Worm (Caenorhabditis elegans): ENCODE results near the gene F53B1.9.

Gene F53B1.9

DNA sequence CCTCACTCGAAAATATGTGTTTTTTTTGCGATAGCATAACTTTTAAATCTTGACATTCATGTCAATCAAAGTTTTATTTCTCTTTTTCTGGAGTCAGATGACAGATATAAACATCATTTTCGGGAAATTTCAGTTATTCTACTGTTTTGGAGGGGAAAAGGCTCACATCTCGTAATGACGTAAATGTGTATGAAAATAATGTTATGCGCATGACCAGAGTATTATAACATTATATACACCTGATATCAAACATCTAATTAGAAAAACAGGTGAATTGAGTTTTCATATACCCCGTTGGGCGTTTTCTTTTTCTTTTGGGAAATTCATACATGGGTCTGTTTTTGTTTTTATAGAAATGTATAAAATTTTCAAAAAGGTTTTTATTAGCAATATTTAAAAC lies 12.6 kb upstream of the F53B1.9 start:
- no peak for TF ChIP-seq hlh-13 (GFP tag; optimal IDR thresholded peaks at IDR 0.05)
- TF ChIP-seq pqm-1 (tag; optimal IDR thresholded peaks at IDR 0.05): no peak
- TF ChIP-seq nhr-11 (tag; optimal IDR thresholded peaks at IDR 0.05): no peak
- no peak for TF ChIP-seq ceh-48 (tag; optimal IDR thresholded peaks at IDR 0.05)
- no peak for TF ChIP-seq ceh-14 (tag; optimal IDR thresholded peaks at IDR 0.05)
- no peak for TF ChIP-seq pax-1 (tag; optimal IDR thresholded peaks at IDR 0.05)
- no peak for TF ChIP-seq ceh-31 (tag; optimal IDR thresholded peaks at IDR 0.05)
- TF ChIP-seq ceh-30 (tag; optimal IDR thresholded peaks at IDR 0.05): no peak
- no peak for TF ChIP-seq unc-55 (GFP tag; optimal IDR thresholded peaks at IDR 0.05)
- no peak for TF ChIP-seq nfya-1 (tag; optimal IDR thresholded peaks at IDR 0.05)
- TF ChIP-seq pag-3 (tag; optimal IDR thresholded peaks at IDR 0.05; ENCODE audit: borderline replicate concordance): no peak
- no peak for TF ChIP-seq syd-9 (tag; optimal IDR thresholded peaks at IDR 0.05)
- TF ChIP-seq ceh-34 (tag; optimal IDR thresholded peaks at IDR 0.05): no peak
- TF ChIP-seq ceh-2 (tag; optimal IDR thresholded peaks at IDR 0.05): no peak
- no peak for TF ChIP-seq ref-2 (tag; optimal IDR thresholded peaks at IDR 0.05)
- no peak for TF ChIP-seq C38D4.7 (GFP tag; optimal IDR thresholded peaks at IDR 0.05)

DNA sequence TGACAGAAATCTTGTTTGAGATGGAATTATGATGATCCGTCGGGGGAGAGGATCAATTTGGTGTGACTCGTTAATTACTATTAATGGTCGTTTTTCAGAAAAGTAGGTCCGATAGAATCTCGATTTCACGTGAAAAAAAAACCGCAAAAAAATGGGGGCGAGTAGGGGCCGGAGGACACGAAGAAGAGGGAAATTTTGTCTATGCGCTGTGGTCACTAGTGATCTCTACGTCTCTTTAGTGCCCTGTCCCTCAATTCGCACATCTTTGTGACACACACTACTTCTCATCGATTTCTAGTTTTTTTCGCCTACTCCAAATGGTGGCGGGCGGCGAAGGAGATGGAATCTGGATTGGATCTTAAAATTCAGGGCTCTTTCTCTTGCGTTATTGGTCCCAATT lies 9.0 kb upstream of the F53B1.9 start:
- TF ChIP-seq nhr-232 (tag; optimal IDR thresholded peaks at IDR 0.05) (no peak), ceh-31 (tag; optimal IDR thresholded peaks at IDR 0.05) (peak; percentile 31), rnt-1 (tag; optimal IDR thresholded peaks at IDR 0.05) (no peak), ceh-19 (GFP tag; optimal IDR thresholded peaks at IDR 0.05) (peak; percentile 6), ceh-48 (tag; optimal IDR thresholded peaks at IDR 0.05) (peak; percentile 58), unc-55 (GFP tag; optimal IDR thresholded peaks at IDR 0.05) (no peak), unc-42 (tag; optimal IDR thresholded peaks at IDR 0.05) (peak; percentile 1), nfya-1 (tag; optimal IDR thresholded peaks at IDR 0.05) (peak; percentile 3)

DNA sequence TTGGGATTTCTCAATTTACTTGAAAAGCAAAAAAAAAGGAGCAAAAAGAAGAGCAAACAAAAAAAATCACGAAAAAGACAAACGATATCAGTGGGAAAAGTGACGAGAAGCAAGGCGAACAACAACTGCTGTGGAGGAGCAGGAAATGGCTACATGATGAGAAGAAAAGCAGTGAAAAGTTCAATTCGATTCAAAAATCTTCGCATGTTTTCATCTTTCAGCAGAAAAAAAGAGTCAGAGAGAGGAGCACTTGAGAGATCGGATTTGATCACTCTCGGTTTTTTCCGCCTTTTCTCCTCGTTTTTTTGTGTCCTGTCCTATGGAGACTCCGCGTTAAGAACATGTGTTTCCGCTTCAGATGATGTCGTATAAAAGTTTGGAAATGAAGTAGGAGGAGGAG lies 7.3 kb upstream of the F53B1.9 start:
- peak; percentile 32 for TF ChIP-seq ceh-18 (tag; optimal IDR thresholded peaks at IDR 0.05)
- TF ChIP-seq T23F11.4 (GFP tag; optimal IDR thresholded peaks at IDR 0.05): no peak

DNA sequence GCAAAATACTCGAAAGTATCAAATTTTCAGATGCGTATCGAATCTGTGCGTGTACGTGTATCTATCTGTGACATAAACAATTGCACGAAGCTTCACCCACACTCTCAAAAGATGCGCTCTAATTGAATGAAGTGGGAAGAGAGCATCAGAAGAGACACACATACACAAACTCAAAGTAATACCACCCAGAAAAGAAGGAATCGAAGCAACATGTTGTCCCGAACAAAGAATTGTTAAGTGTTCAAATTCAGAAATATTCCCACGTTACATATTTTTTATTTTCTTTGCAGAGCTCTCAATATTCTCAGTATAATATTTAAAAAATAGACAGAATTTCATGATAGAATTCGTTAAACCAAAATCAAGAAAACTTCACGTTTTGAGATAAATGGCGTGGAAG lies 5.3 kb upstream of the F53B1.9 start:
- TF ChIP-seq K09A11.1 (tag; optimal IDR thresholded peaks at IDR 0.05; ENCODE audit: insufficient read depth) (no peak), ceh-9 (tag; optimal IDR thresholded peaks at IDR 0.05) (no peak), unc-42 (tag; optimal IDR thresholded peaks at IDR 0.05) (peak; percentile 45), pros-1 (tag; optimal IDR thresholded peaks at IDR 0.05) (no peak), fkh-6 (tag; optimal IDR thresholded peaks at IDR 0.05) (no peak), hlh-13 (GFP tag; optimal IDR thresholded peaks at IDR 0.05) (no peak)

DNA sequence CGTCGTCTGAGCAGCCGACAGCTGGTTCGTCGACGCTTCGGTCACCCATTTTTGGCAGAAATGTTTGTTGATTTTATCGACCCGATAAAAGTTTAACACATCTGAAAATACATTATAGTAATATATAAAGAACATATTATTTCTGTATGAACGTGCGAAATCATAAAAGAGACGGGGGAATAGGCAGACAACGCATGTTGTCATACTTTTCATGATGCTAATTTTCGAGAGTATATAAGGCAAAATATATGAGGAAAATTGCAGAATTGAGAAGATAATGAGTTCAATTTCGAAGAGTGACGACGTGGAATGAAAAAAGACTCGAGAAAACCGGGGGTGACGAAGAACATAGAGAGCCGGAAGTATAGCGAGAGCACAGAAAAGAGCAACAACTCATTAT lies 1.5 kb downstream of the F53B1.9 start, which contains the start of gene F53B1.8:
Gene F53B1.8 (minus strand): TSS at position 101 of the 400 bp plus-strand sequence.
- TF ChIP-seq odd-2 (tag; optimal IDR thresholded peaks at IDR 0.05): no peak
- no peak for TF ChIP-seq sox-4 (tag; optimal IDR thresholded peaks at IDR 0.05)
- TF ChIP-seq ttx-3 (tag; optimal IDR thresholded peaks at IDR 0.05): no peak
- no peak for TF ChIP-seq unc-42 (tag; optimal IDR thresholded peaks at IDR 0.05)
- TF ChIP-seq hlh-6 (tag; optimal IDR thresholded peaks at IDR 0.05): no peak
- TF ChIP-seq lim-6 (tag; optimal IDR thresholded peaks at IDR 0.05): no peak
- no peak for TF ChIP-seq ref-2 (tag; optimal IDR thresholded peaks at IDR 0.05)
- TF ChIP-seq ceh-45 (GFP tag; IDR thresholded peaks at IDR 0.05): no peak
- TF ChIP-seq ahr-1 (tag; optimal IDR thresholded peaks at IDR 0.05): no peak
- no peak for TF ChIP-seq gmeb-2 (tag; optimal IDR thresholded peaks at IDR 0.05)
- TF ChIP-seq ztf-16 (tag; optimal IDR thresholded peaks at IDR 0.05): no peak
- no peak for TF ChIP-seq ceh-34 (tag; optimal IDR thresholded peaks at IDR 0.05)
- TF ChIP-seq ets-4 (tag; optimal IDR thresholded peaks at IDR 0.05): no peak
- no peak for TF ChIP-seq dmd-4 (tag; optimal IDR thresholded peaks at IDR 0.05; ENCODE audit: borderline replicate concordance)
- no peak for TF ChIP-seq ceh-22 (tag; optimal IDR thresholded peaks at IDR 0.05)
- TF ChIP-seq ceh-14 (tag; optimal IDR thresholded peaks at IDR 0.05): no peak
